Fruit fly (Drosophila melanogaster) whole organism, embryonic: ENCODE data around the gene fzy.
A peak's percentile ranks its signal among the peaks of the same experiment; 100 is the strongest.

Source experiments
- Abd-B ChIP-seq: fragments of 200-800 bp; sonication (Bioruptor generic); optimal IDR thresholded peaks from 2 replicates; lab custom pipeline; 2018; ENCODE audit warnings: missing biosample characterization, mild to moderate bottlenecking, missing genetic modification characterization, moderate library complexity
- Atf6 ChIP-seq: fragments of 200-800 bp; sonication (Bioruptor generic); IDR thresholded peaks from 2 replicates; pipeline ENCODE4 v1.3.6; 2022; ENCODE audit warnings: missing biosample characterization, missing genetic modification characterization
- CG12219 ChIP-seq: fragments of 200-800 bp; sonication (Bioruptor generic); optimal IDR thresholded peaks from 3 replicates; lab custom pipeline; 2018; ENCODE audit warnings: missing biosample characterization, mild to moderate bottlenecking, missing genetic modification characterization
- CG13296 ChIP-seq: fragments of 200-800 bp; sonication (Bioruptor generic); optimal IDR thresholded peaks from 3 replicates; lab custom pipeline; 2018; ENCODE audit warnings: missing biosample characterization, mild to moderate bottlenecking, missing genetic modification characterization
- CG13775 ChIP-seq: fragments of 200-800 bp; sonication (Bioruptor generic); optimal IDR thresholded peaks from 3 replicates; lab custom pipeline; 2017; ENCODE audit warnings: missing biosample characterization, mild to moderate bottlenecking, missing genetic modification characterization
- CG13894 ChIP-seq: fragments of 200-800 bp; sonication (Bioruptor generic); optimal IDR thresholded peaks from 3 replicates; lab custom pipeline; 2018; ENCODE audit warnings: missing biosample characterization, mild to moderate bottlenecking, missing genetic modification characterization, moderate library complexity
- CG17186 ChIP-seq: fragments of 200-800 bp; sonication (Bioruptor generic); optimal IDR thresholded peaks from 3 replicates; lab custom pipeline; 2017; ENCODE audit warnings: missing biosample characterization, missing genetic modification reagents, missing genetic modification characterization
- CG17612 ChIP-seq: fragments of 200-800 bp; sonication (Bioruptor generic); IDR thresholded peaks from 2 replicates; pipeline ENCODE4 v1.3.6; 2022; ENCODE audit warnings: missing biosample characterization, missing genetic modification characterization
- CG2116 ChIP-seq: fragments of 200-800 bp; sonication (Bioruptor generic); optimal IDR thresholded peaks from 3 replicates; lab custom pipeline; 2018; ENCODE audit warnings: missing biosample characterization, mild to moderate bottlenecking, missing genetic modification characterization
- CG2129 ChIP-seq: fragments of 200-800 bp; sonication (Bioruptor generic); IDR thresholded peaks from 2 replicates; pipeline ENCODE4 v1.3.6; 2022; ENCODE audit warnings: missing biosample characterization, missing genetic modification characterization; ENCODE audit not compliant: partially characterized antibody
- CG30403 ChIP-seq: fragments of 200-800 bp; sonication (Bioruptor generic); optimal IDR thresholded peaks from 3 replicates; lab custom pipeline; 2016; ENCODE audit warnings: missing biosample characterization, missing genetic modification characterization
- CG3281 ChIP-seq: fragments of 200-800 bp; sonication (Bioruptor generic); optimal IDR thresholded peaks from 3 replicates; lab custom pipeline; 2017; ENCODE audit warnings: missing biosample characterization, mild to moderate bottlenecking, missing genetic modification characterization
- CG34224 ChIP-seq: fragments of 200-800 bp; sonication (Bioruptor generic); IDR thresholded peaks from 3 replicates; pipeline ENCODE4 v1.3.6; 2022; ENCODE audit warnings: missing biosample characterization, missing genetic modification characterization; ENCODE audit not compliant: partially characterized antibody
- CG3726 ChIP-seq: fragments of 200-800 bp; sonication (Bioruptor generic); IDR thresholded peaks from 3 replicates; pipeline ENCODE4, ENCODE4 v1.3.6; 2022; ENCODE audit warnings: missing biosample characterization, missing genetic modification characterization
- CG3838 ChIP-seq: fragments of 200-800 bp; sonication (Bioruptor generic); optimal IDR thresholded peaks from 3 replicates; lab custom pipeline; 2016; ENCODE audit warnings: missing biosample characterization, missing genetic modification characterization
- CG4328 ChIP-seq: fragments of 200-800 bp; sonication (Bioruptor generic); optimal IDR thresholded peaks from 3 replicates; lab custom pipeline; 2017; ENCODE audit warnings: missing biosample characterization, missing genetic modification reagents, missing genetic modification characterization
- CG6272 ChIP-seq: fragments of 200-800 bp; sonication (Bioruptor generic); IDR thresholded peaks from 2 replicates; pipeline ENCODE4 v1.3.6; 2022; ENCODE audit warnings: missing biosample characterization, missing genetic modification characterization
- CG9215 ChIP-seq: fragments of 200-800 bp; sonication (Bioruptor generic); IDR thresholded peaks from 2 replicates; pipeline ENCODE4 v1.3.6; 2022; ENCODE audit warnings: missing biosample characterization, missing genetic modification characterization
- CG9609 ChIP-seq: fragments of 200-800 bp; sonication (Bioruptor generic); optimal IDR thresholded peaks from 3 replicates; lab custom pipeline; 2016; ENCODE audit warnings: missing biosample characterization, missing genetic modification characterization
- CG9797 ChIP-seq: fragments of 200-800 bp; sonication (Bioruptor generic); optimal IDR thresholded peaks from 3 replicates; lab custom pipeline; 2018; ENCODE audit warnings: missing biosample characterization, mild to moderate bottlenecking, missing genetic modification characterization
- CkIIα-i1 ChIP-seq: fragments of 200-800 bp; sonication (Bioruptor generic); IDR thresholded peaks from 2 replicates; pipeline ENCODE4 v1.3.6; 2022; ENCODE audit warnings: missing biosample characterization, missing genetic modification characterization
- D ChIP-seq, 2 experiments: fragments of 200-800 bp in 1 of 2; fragments of >200 bp in 1 of 2; sonication (Bioruptor generic) in 1 of 2; optimal IDR thresholded peaks; 2 replicates in 1 of 2; 3 replicates in 1 of 2; lab custom pipeline; 2017; ENCODE audit warnings: mild to moderate bottlenecking in 1 of 2, missing biosample characterization in 1 of 2, missing genetic modification characterization in 1 of 2, missing genetic modification reagents in 1 of 2
- Dp ChIP-seq: fragments of 200-800 bp; sonication (Bioruptor generic); optimal IDR thresholded peaks from 2 replicates; lab custom pipeline; 2018; ENCODE audit warnings: missing biosample characterization, mild to moderate bottlenecking, missing genetic modification characterization, moderate library complexity
- E2f1 ChIP-seq: fragments of 200-800 bp; sonication (Bioruptor generic); IDR thresholded peaks from 2 replicates; pipeline ENCODE4 v1.3.6; 2022; ENCODE audit warnings: missing biosample characterization, missing genetic modification characterization
- Ets97D ChIP-seq: fragments of 200-800 bp; sonication (Bioruptor generic); optimal IDR thresholded peaks from 3 replicates; lab custom pipeline; 2016; ENCODE audit warnings: missing biosample characterization, missing genetic modification characterization
- Fer3 ChIP-seq: fragments of 200-800 bp; sonication (Bioruptor generic); optimal IDR thresholded peaks from 2 replicates; lab custom pipeline; 2018; ENCODE audit warnings: missing biosample characterization, mild to moderate bottlenecking, missing genetic modification characterization, moderate library complexity
- Hey ChIP-seq: fragments of 200-800 bp; sonication (Bioruptor generic); optimal IDR thresholded peaks from 3 replicates; lab custom pipeline; 2018; ENCODE audit warnings: missing biosample characterization, mild to moderate bottlenecking, missing genetic modification characterization
- Hr78 ChIP-seq, 2 experiments: fragments of 200-800 bp in 1 of 2; fragments of >200 bp in 1 of 2; sonication (Bioruptor generic) in 1 of 2; optimal IDR thresholded peaks; 2 replicates each; lab custom pipeline; 2017 to 2019; ENCODE audit warnings: missing biosample characterization in 2 of 2, missing genetic modification characterization in 2 of 2, mild to moderate bottlenecking in 1 of 2, moderate library complexity in 1 of 2
- Jarid2 ChIP-seq: fragments of 200-800 bp; sonication (Bioruptor generic); optimal IDR thresholded peaks from 3 replicates; lab custom pipeline; 2017; ENCODE audit warnings: mild to moderate bottlenecking, missing biosample characterization, missing genetic modification reagents, missing genetic modification characterization
- Lhr ChIP-seq: fragments of 200-800 bp; sonication (Bioruptor generic); optimal IDR thresholded peaks from 3 replicates; lab custom pipeline; 2017; ENCODE audit warnings: mild to moderate bottlenecking, missing biosample characterization, missing genetic modification reagents, missing genetic modification characterization
- MESR4 ChIP-seq: fragments of 200-800 bp; sonication (Bioruptor generic); optimal IDR thresholded peaks from 2 replicates; lab custom pipeline; 2018; ENCODE audit warnings: missing biosample characterization, mild to moderate bottlenecking, missing genetic modification characterization, moderate library complexity
- Pdp1 ChIP-seq, 2 experiments: fragments of 200-800 bp; sonication (Bioruptor generic); optimal IDR thresholded peaks; 3 replicates each; lab custom pipeline; 2016; ENCODE audit warnings: missing biosample characterization in 2 of 2, missing genetic modification characterization in 2 of 2, mild to moderate bottlenecking in 1 of 2, moderate library complexity in 1 of 2
- Xbp1 ChIP-seq: fragments of 200-800 bp; sonication (Bioruptor generic); optimal IDR thresholded peaks from 3 replicates; lab custom pipeline; 2016; ENCODE audit warnings: missing biosample characterization, mild to moderate bottlenecking, missing genetic modification characterization
- abd-A ChIP-seq: fragments of 200-800 bp; sonication (Bioruptor generic); optimal IDR thresholded peaks from 3 replicates; lab custom pipeline; 2019; ENCODE audit warnings: missing biosample characterization, mild to moderate bottlenecking, missing genetic modification characterization, moderate library complexity
- cas ChIP-seq: fragments of 200-800 bp; sonication (Bioruptor generic); IDR thresholded peaks from 2 replicates; pipeline ENCODE4 v1.3.6; 2022; ENCODE audit warnings: missing biosample characterization, missing genetic modification characterization
- kay ChIP-seq: fragments of 200-800 bp; sonication (Bioruptor generic); optimal IDR thresholded peaks from 2 replicates; lab custom pipeline; 2016; ENCODE audit warnings: missing biosample characterization, missing genetic modification characterization
- knrl ChIP-seq: fragments of 200-800 bp; sonication (Bioruptor generic); IDR thresholded peaks from 3 replicates; pipeline ENCODE4 v1.3.6; 2022; ENCODE audit warnings: missing biosample characterization, missing genetic modification characterization; ENCODE audit not compliant: partially characterized antibody
- maf-S ChIP-seq: fragments of 200-800 bp; sonication (Bioruptor generic); optimal IDR thresholded peaks from 2 replicates; lab custom pipeline; 2016; ENCODE audit warnings: missing biosample characterization, missing genetic modification characterization
- pnt ChIP-seq: fragments of 200-800 bp; sonication (Bioruptor generic); optimal IDR thresholded peaks from 3 replicates; lab custom pipeline; 2016; ENCODE audit warnings: missing biosample characterization, missing genetic modification characterization
- psq ChIP-seq: fragments of 200-800 bp; sonication (Bioruptor generic); optimal IDR thresholded peaks from 2 replicates; lab custom pipeline; 2017; ENCODE audit warnings: missing biosample characterization, missing genetic modification characterization
- ranshi ChIP-seq: fragments of 200-800 bp; sonication (Bioruptor generic); IDR thresholded peaks from 2 replicates; pipeline ENCODE4 v1.3.6; 2022; ENCODE audit warnings: missing biosample characterization, missing genetic modification characterization
- ro ChIP-seq: fragments of 200-800 bp; sonication (Bioruptor generic); IDR thresholded peaks from 2 replicates; pipeline ENCODE4 v1.3.6; 2022; ENCODE audit warnings: missing biosample characterization, missing genetic modification characterization
- sd ChIP-seq: fragments of 200-800 bp; sonication (Bioruptor generic); optimal IDR thresholded peaks from 3 replicates; lab custom pipeline; 2018; ENCODE audit warnings: missing biosample characterization, mild to moderate bottlenecking, missing genetic modification characterization, moderate library complexity
- sisA ChIP-seq: fragments of 200-800 bp; sonication (Bioruptor generic); IDR thresholded peaks from 2 replicates; pipeline ENCODE4 v1.3.6; 2022; ENCODE audit warnings: missing biosample characterization, missing genetic modification characterization
- sr ChIP-seq: fragments of 200-800 bp; sonication (Bioruptor generic); IDR thresholded peaks from 3 replicates; pipeline ENCODE4 v1.3.6; 2022; ENCODE audit warnings: missing biosample characterization, missing genetic modification characterization
- stwl ChIP-seq: fragments of 200-800 bp; sonication (Bioruptor generic); optimal IDR thresholded peaks from 3 replicates; lab custom pipeline; 2018; ENCODE audit warnings: missing biosample characterization, mild to moderate bottlenecking, missing genetic modification characterization, moderate library complexity
- usp ChIP-seq: fragments of >200 bp; optimal IDR thresholded peaks from 2 replicates; lab custom pipeline; 2017; ENCODE audit warnings: missing biosample characterization, missing genetic modification characterization
- z ChIP-seq: fragments of 200-800 bp; sonication (Bioruptor generic); IDR thresholded peaks from 3 replicates; pipeline ENCODE4 v1.3.6; 2022; ENCODE audit warnings: missing biosample characterization, missing genetic modification characterization
- zen2 ChIP-seq: fragments of 200-800 bp; sonication (Bioruptor generic); IDR thresholded peaks from 3 replicates; pipeline ENCODE4 v1.3.6; 2022; ENCODE audit warnings: missing biosample characterization, missing genetic modification characterization; ENCODE audit not compliant: partially characterized antibody

Gene fzy

dm6 chr2L:16356249-16357025 lies 45.7 kb downstream of the fzy start, which contains the start of gene CaBP1 (continued):
- TF ChIP-seq CG4328 (no peak), CG2129 (GFP tag; lab: Robert Waterston, UW) (peak; percentile 97), CG13894 (tag; lab: Kevin White, UChicago) (no peak), Xbp1 (GFP tag; lab: Kevin White, UChicago) (peak; percentile 97), pnt (GFP tag; lab: Kevin White, UChicago) (no peak), Lhr (GFP tag; lab: Kevin White, UChicago) (peak; percentile 42), CG3281 (GFP tag; lab: Kevin White, UChicago) (no peak), CG13296 (GFP tag; lab: Kevin White, UChicago) (no peak), Atf6 (GFP tag; lab: Robert Waterston, UW) (no peak), zen2 (peak; percentile 93; the same call in 2 of the 3 replicates), CG17612 (GFP tag; lab: Robert Waterston, UW) (no peak), Jarid2 (GFP tag; lab: Kevin White, UChicago) (peak; percentile 27), Pdp1 (GFP tag; optimal IDR thresholded peaks at IDR 0.05; lab: Kevin White, UChicago) (peak in 1 of 2 experiments; percentile 25), CG9609 (GFP tag; lab: Kevin White, UChicago) (no peak), CG2116 (GFP tag; lab: Kevin White, UChicago) (peak; percentile 80), kay (no peak), cas (GFP tag; lab: Robert Waterston, UW) (no peak), maf-S (GFP tag; lab: Kevin White, UChicago) (no peak), z (GFP tag; lab: Robert Waterston, UW) (no peak), E2f1 (no peak), CG12219 (GFP tag; lab: Kevin White, UChicago) (no peak), ro (GFP tag; lab: Robert Waterston, UW) (no peak), Hr78 (GFP tag; optimal IDR thresholded peaks at IDR 0.05; lab: Kevin White, UChicago) (no peak), D (optimal IDR thresholded peaks at IDR 0.05; lab: Kevin White, UChicago) (no peak), D (GFP tag; optimal IDR thresholded peaks at IDR 0.05; lab: Kevin White, UChicago) (no peak), Fer3 (no peak), Dp (GFP tag; lab: Kevin White, UChicago) (peak; percentile 88), psq (GFP tag; lab: Kevin White, UChicago) (no peak), Ets97D (GFP tag; lab: Kevin White, UChicago) (peak; percentile 42), CG3838 (GFP tag; lab: Kevin White, UChicago) (no peak), usp (GFP tag; lab: Kevin White, UChicago) (no peak), CG3726 (no peak), knrl (GFP tag; lab: Robert Waterston, UW) (peak; percentile 93), CG17186 (GFP tag; lab: Kevin White, UChicago) (no peak), MESR4 (GFP tag; lab: Kevin White, UChicago) (peak; percentile 71), ranshi (GFP tag; lab: Robert Waterston, UW) (no peak), CG9797 (GFP tag; lab: Kevin White, UChicago) (peak; percentile 24), CG6272 (GFP tag; lab: Robert Waterston, UW) (no peak), CG9215 (no peak), Hey (tag; lab: Kevin White, UChicago) (no peak), CG30403 (no peak), CG34224 (GFP tag; lab: Robert Waterston, UW) (peak; percentile 98), CkIIα-i1 (GFP tag; lab: Robert Waterston, UW) (no peak), CG13775 (GFP tag; lab: Kevin White, UChicago) (no peak), sisA (GFP tag; lab: Robert Waterston, UW) (no peak), Abd-B (GFP tag; lab: Kevin White, UChicago) (peak; percentile 36), sr (GFP tag; lab: Robert Waterston, UW) (peak; percentile 97), stwl (tag; lab: Kevin White, UChicago) (peak; percentile 75), sd (tag; lab: Kevin White, UChicago) (no peak), abd-A (peak; percentile 21)
